Worm (Caenorhabditis elegans): ENCODE results near the gene vps-45.

ce11 chrX:952557-953083, 22.0 kb downstream of the vps-45 start:
- no peak for TF ChIP-seq ama-1 (optimal IDR thresholded peaks at IDR 0.05)
- no peak for TF ChIP-seq hnd-1 (tag; optimal IDR thresholded peaks at IDR 0.05)
- no peak for TF ChIP-seq tbx-37 (GFP tag; conservative IDR thresholded peaks at IDR 0.05)
- TF ChIP-seq ceh-36 (tag; optimal IDR thresholded peaks at IDR 0.05), result no peak
- no peak for TF ChIP-seq tra-4 (tag; optimal IDR thresholded peaks at IDR 0.05)
- no peak for TF ChIP-seq hmg-4 (GFP tag; optimal IDR thresholded peaks at IDR 0.05)
- no peak for TF ChIP-seq scrt-1 (GFP tag; IDR thresholded peaks at IDR 0.05)
- no peak for TF ChIP-seq B0310.2 (tag; optimal IDR thresholded peaks at IDR 0.05)
- no peak for TF ChIP-seq ceh-13 (GFP tag; optimal IDR thresholded peaks at IDR 0.05)
- TF ChIP-seq pes-1 (GFP tag; IDR thresholded peaks at IDR 0.05), result no peak
- TF ChIP-seq sea-1 (GFP tag; conservative IDR thresholded peaks at IDR 0.05), result no peak
- TF ChIP-seq F13C5.2 (tag; optimal IDR thresholded peaks at IDR 0.05), result peak; percentile 31
- TF ChIP-seq tbx-11 (GFP tag; IDR thresholded peaks at IDR 0.05), result no peak

Measured in whole organism, early embryonic.